Worm (Caenorhabditis elegans) whole organism, L4 larva: ENCODE data around the gene F33G12.6.

Experiments
- F37D6.2 ChIP-seq: sonication (generic microtip); optimal IDR thresholded peaks from 2 replicates; lab custom pipeline; 2016; ENCODE audit warnings: mild to moderate bottlenecking, missing genetic modification characterization, missing compliant biosample characterization
- F49E8.2 ChIP-seq: sonication (generic microtip); optimal IDR thresholded peaks from 2 replicates; lab custom pipeline; 2016; ENCODE audit warnings: missing compliant biosample characterization, mild to moderate bottlenecking, missing genetic modification characterization, borderline replicate concordance
- R02D3.7 ChIP-seq: fragments of 150-350 bp; sonication (generic microtip); optimal IDR thresholded peaks from 3 replicates; lab custom pipeline; 2014; ENCODE audit warnings: missing biosample characterization, missing genetic modification characterization
- T26A8.4 ChIP-seq: fragments of 200-800 bp; sonication (Bioruptor generic); IDR thresholded peaks from 2 replicates; pipeline ENCODE4 v1.3.6; 2022; ENCODE audit warnings: missing genetic modification characterization, missing compliant biosample characterization
- Y5F2A.4 ChIP-seq: fragments of 200-800 bp; sonication (Bioruptor generic); optimal IDR thresholded peaks from 2 replicates; lab custom pipeline; 2018; ENCODE audit warnings: mild to moderate bottlenecking, missing genetic modification characterization, missing compliant biosample characterization
- Y75B8A.6 ChIP-seq: fragments of 200-800 bp; sonication (Bioruptor generic); IDR thresholded peaks from 2 replicates; pipeline ENCODE4 v1.3.6; 2022; ENCODE audit warnings: missing genetic modification reagents, missing genetic modification characterization, missing compliant biosample characterization
- ZK337.2 ChIP-seq: fragments of 200-800 bp; sonication (Bioruptor generic); IDR thresholded peaks from 2 replicates; pipeline ENCODE4 v1.3.6; 2022; ENCODE audit warnings: missing genetic modification reagents, missing genetic modification characterization, missing compliant biosample characterization
- arid-1 ChIP-seq: fragments of 200-800 bp; sonication (Bioruptor generic); conservative IDR thresholded peaks from 2 replicates; pipeline ENCODE4 v1.3.6; 2022; ENCODE audit warnings: missing genetic modification reagents, missing genetic modification characterization, missing compliant biosample characterization
- ceh-20 ChIP-seq: fragments of 200-800 bp; sonication (Bioruptor generic); IDR thresholded peaks from 2 replicates; pipeline ENCODE4 v1.3.6; 2022; ENCODE audit warnings: missing genetic modification reagents, missing genetic modification characterization, missing compliant biosample characterization
- ceh-44 ChIP-seq: fragments of 200-800 bp; sonication (Bioruptor generic); IDR thresholded peaks from 2 replicates; pipeline ENCODE4 v1.3.6; 2022; ENCODE audit warnings: missing genetic modification reagents, missing genetic modification characterization, missing compliant biosample characterization
- ceh-62 ChIP-seq: sonication (generic microtip); optimal IDR thresholded peaks from 2 replicates; lab custom pipeline; 2017; ENCODE audit warnings: missing biosample characterization, missing genetic modification characterization
- ces-1 ChIP-seq: fragments of 150-350 bp; sonication (generic microtip); optimal IDR thresholded peaks from 4 replicates; lab custom pipeline; 2014; ENCODE audit warnings: missing biosample characterization, missing genetic modification reagents, missing genetic modification characterization
- daf-8 ChIP-seq: fragments of 200-800 bp; sonication (Bioruptor generic); IDR thresholded peaks from 2 replicates; pipeline ENCODE4 v1.3.6; 2022; ENCODE audit warnings: missing genetic modification characterization, missing compliant biosample characterization
- dpl-1 ChIP-seq: fragments of 150-350 bp; optimal IDR thresholded peaks from 2 replicates; lab custom pipeline; 2014; ENCODE audit warnings: missing biosample characterization, missing genetic modification reagents, missing genetic modification characterization
- dve-1 ChIP-seq: sonication (generic microtip); optimal IDR thresholded peaks from 2 replicates; lab custom pipeline; 2017; ENCODE audit warnings: antibody characterized with exemption, mild to moderate bottlenecking, missing genetic modification characterization, missing compliant biosample characterization; ENCODE audit not compliant: insufficient read depth
- fos-1 ChIP-seq: fragments of 150-350 bp; optimal IDR thresholded peaks from 2 replicates; lab custom pipeline; 2014; ENCODE audit warnings: missing biosample characterization, missing genetic modification characterization
- hif-1 ChIP-seq, 2 experiments: sonication (generic microtip); optimal IDR thresholded peaks; 2 replicates each; lab custom pipeline; 2016 to 2017; ENCODE audit warnings: missing compliant biosample characterization in 2 of 2, missing genetic modification characterization in 2 of 2, missing genetic modification reagents in 2 of 2, missing genotype in 2 of 2, mild to moderate bottlenecking in 1 of 2
- hlh-11 ChIP-seq: fragments of 200-800 bp; sonication (Bioruptor generic); optimal IDR thresholded peaks from 2 replicates; lab custom pipeline; 2018; ENCODE audit warnings: mild to moderate bottlenecking, missing genetic modification characterization, missing compliant biosample characterization
- hmg-1.1 ChIP-seq: fragments of 200-800 bp; sonication (Bioruptor generic); IDR thresholded peaks from 2 replicates; pipeline ENCODE4 v1.3.6; 2022; ENCODE audit warnings: missing genetic modification reagents, missing genetic modification characterization, missing compliant biosample characterization
- jun-1 ChIP-seq: fragments of 150-350 bp; optimal IDR thresholded peaks from 2 replicates; lab custom pipeline; 2014; ENCODE audit warnings: missing biosample characterization, missing genetic modification reagents, missing genetic modification characterization
- lim-7 ChIP-seq: fragments of 200-800 bp; sonication (Bioruptor generic); IDR thresholded peaks from 2 replicates; pipeline ENCODE4 v1.3.6; 2022; ENCODE audit warnings: missing genetic modification characterization, missing compliant biosample characterization
- lin-1 ChIP-seq: fragments of 200-800 bp; sonication (Bioruptor generic); IDR thresholded peaks from 2 replicates; pipeline ENCODE4 v1.3.6; 2022; ENCODE audit warnings: missing genetic modification reagents, missing genetic modification characterization, missing compliant biosample characterization
- lin-13 ChIP-seq: fragments of 150-350 bp; optimal IDR thresholded peaks from 2 replicates; lab custom pipeline; 2014; ENCODE audit warnings: missing biosample characterization, missing genetic modification reagents, missing genetic modification characterization
- lin-15B ChIP-seq: fragments of 150-350 bp; sonication (generic microtip); optimal IDR thresholded peaks from 3 replicates; lab custom pipeline; 2014; ENCODE audit warnings: missing biosample characterization, missing genetic modification characterization
- lin-39 ChIP-seq: fragments of 150-350 bp; optimal IDR thresholded peaks from 2 replicates; lab custom pipeline; 2014; ENCODE audit warnings: missing biosample characterization, missing genetic modification reagents, missing genetic modification characterization
- lir-3 ChIP-seq: sonication (generic microtip); optimal IDR thresholded peaks from 2 replicates; lab custom pipeline; 2016; ENCODE audit warnings: mild to moderate bottlenecking, missing genetic modification characterization, missing compliant biosample characterization
- madf-9 ChIP-seq: fragments of 200-800 bp; sonication (Bioruptor generic); conservative IDR thresholded peaks from 2 replicates; pipeline ENCODE4 v1.3.6; 2022; ENCODE audit warnings: missing genetic modification reagents, missing genetic modification characterization, missing compliant biosample characterization
- mdt-29 ChIP-seq: fragments of 200-800 bp; sonication (Bioruptor generic); IDR thresholded peaks from 2 replicates; pipeline ENCODE4 v1.3.6; 2022; ENCODE audit warnings: missing genetic modification reagents, missing genetic modification characterization, missing compliant biosample characterization
- mep-1 ChIP-seq: fragments of 150-350 bp; sonication (generic microtip); optimal IDR thresholded peaks from 3 replicates; lab custom pipeline; 2014; ENCODE audit warnings: missing biosample characterization, missing genetic modification characterization
- mxl-2 ChIP-seq: fragments of 200-800 bp; sonication (Bioruptor generic); conservative IDR thresholded peaks from 2 replicates; pipeline ENCODE4 v1.3.6; 2022; ENCODE audit warnings: missing genetic modification reagents, missing genetic modification characterization, missing compliant biosample characterization
- nhr-10 ChIP-seq: fragments of 150-350 bp; optimal IDR thresholded peaks from 2 replicates; lab custom pipeline; 2014; ENCODE audit warnings: missing biosample characterization, missing genetic modification characterization
- nhr-11 ChIP-seq: fragments of 150-350 bp; optimal IDR thresholded peaks from 2 replicates; lab custom pipeline; 2014; ENCODE audit warnings: missing biosample characterization, missing genetic modification characterization
- nhr-111 ChIP-seq: fragments of 200-800 bp; sonication (Bioruptor generic); optimal IDR thresholded peaks from 2 replicates; lab custom pipeline; 2018; ENCODE audit warnings: mild to moderate bottlenecking, missing genetic modification characterization, missing compliant biosample characterization
- nhr-25 ChIP-seq: sonication (generic microtip); optimal IDR thresholded peaks from 2 replicates; lab custom pipeline; 2017; ENCODE audit warnings: missing genetic modification characterization, mild to moderate bottlenecking, missing compliant biosample characterization, antibody characterized with exemption, moderate library complexity, borderline replicate concordance; ENCODE audit not compliant: insufficient read depth
- nhr-41 ChIP-seq: fragments of 200-800 bp; sonication (Bioruptor generic); IDR thresholded peaks from 2 replicates; pipeline ENCODE4 v1.3.6; 2022; ENCODE audit warnings: missing genetic modification reagents, missing genetic modification characterization, missing compliant biosample characterization
- nhr-42 ChIP-seq: fragments of 200-800 bp; sonication (Bioruptor generic); IDR thresholded peaks from 2 replicates; pipeline ENCODE4 v1.3.6; 2022; ENCODE audit warnings: missing genetic modification characterization, missing compliant biosample characterization
- nhr-76 ChIP-seq: fragments of 150-350 bp; optimal IDR thresholded peaks from 2 replicates; lab custom pipeline; 2014; ENCODE audit warnings: missing biosample characterization, missing genetic modification characterization
- nhr-77 ChIP-seq: fragments of 150-350 bp; optimal IDR thresholded peaks from 2 replicates; lab custom pipeline; 2014; ENCODE audit warnings: missing biosample characterization, missing genetic modification characterization
- pha-4 ChIP-seq, 2 experiments: fragments of 150-350 bp in 1 of 2; fragments of 200-800 bp in 1 of 2; sonication (Bioruptor generic) in 1 of 2; IDR thresholded peaks in 1 of 2; optimal IDR thresholded peaks in 1 of 2; 2 replicates each; pipeline versions ENCODE4 v1.3.6 to Lab custom; 2014 to 2022; ENCODE audit warnings: missing genetic modification characterization in 2 of 2, missing genetic modification reagents in 2 of 2, missing biosample characterization in 1 of 2, missing compliant biosample characterization in 1 of 2
- saeg-2 ChIP-seq: fragments of 200-800 bp; sonication (Bioruptor generic); IDR thresholded peaks from 2 replicates; pipeline ENCODE4 v1.3.6; 2022; ENCODE audit warnings: missing genetic modification reagents, missing genetic modification characterization, missing compliant biosample characterization
- sdz-12 ChIP-seq: fragments of 200-800 bp; sonication (Bioruptor generic); optimal IDR thresholded peaks from 2 replicates; lab custom pipeline; 2018; ENCODE audit warnings: mild to moderate bottlenecking, missing genetic modification characterization, missing compliant biosample characterization
- skn-1 ChIP-seq: fragments of 150-350 bp; optimal IDR thresholded peaks from 2 replicates; lab custom pipeline; 2014; ENCODE audit warnings: missing biosample characterization, missing genetic modification characterization
- spr-1 ChIP-seq: sonication (generic microtip); optimal IDR thresholded peaks from 2 replicates; lab custom pipeline; 2016; ENCODE audit warnings: mild to moderate bottlenecking, missing genetic modification characterization, missing compliant biosample characterization
- spr-3 ChIP-seq: fragments of 200-800 bp; sonication (Bioruptor generic); optimal IDR thresholded peaks from 2 replicates; lab custom pipeline; 2018; ENCODE audit warnings: mild to moderate bottlenecking, missing genetic modification characterization, missing compliant biosample characterization
- tag-97 ChIP-seq: fragments of 200-800 bp; sonication (Bioruptor generic); IDR thresholded peaks from 2 replicates; pipeline ENCODE4 v1.3.6; 2022; ENCODE audit warnings: missing genetic modification characterization, missing compliant biosample characterization
- unc-130 ChIP-seq: sonication (generic microtip); optimal IDR thresholded peaks from 2 replicates; lab custom pipeline; 2016; ENCODE audit warnings: missing genetic modification reagents, missing genetic modification characterization, missing compliant biosample characterization
- unc-39 ChIP-seq: sonication (generic microtip); optimal IDR thresholded peaks from 2 replicates; lab custom pipeline; 2017; ENCODE audit warnings: missing biosample characterization, missing genetic modification characterization
- vab-7 ChIP-seq: fragments of 200-800 bp; sonication (Bioruptor generic); IDR thresholded peaks from 2 replicates; pipeline ENCODE4 v1.3.6; 2022; ENCODE audit warnings: missing genetic modification reagents, missing genetic modification characterization, missing compliant biosample characterization
- zfp-3 ChIP-seq: fragments of 200-800 bp; sonication (Bioruptor generic); conservative IDR thresholded peaks from 2 replicates; pipeline ENCODE4 v1.3.6; 2022; ENCODE audit warnings: missing genetic modification reagents, missing genetic modification characterization, missing compliant biosample characterization
- zip-11 ChIP-seq: fragments of 200-800 bp; sonication (Bioruptor generic); IDR thresholded peaks from 2 replicates; pipeline ENCODE4 v1.3.6; 2022; ENCODE audit warnings: missing genetic modification characterization, missing compliant biosample characterization
- ztf-7 ChIP-seq: fragments of 150-350 bp; optimal IDR thresholded peaks from 2 replicates; lab custom pipeline; 2014; ENCODE audit warnings: missing biosample characterization, missing genetic modification characterization

Gene F33G12.6

ce11 chrII:5061794-5062368 is 12.2 kb downstream of the F33G12.6 start, which contains the start of gene smc-5 (continued):
- TF ChIP-seq ceh-20 (GFP tag; lab: Robert Waterston, UW) (no peak), spr-1 (tag; lab: Kevin White, UChicago) (no peak), F49E8.2 (tag; lab: Kevin White, UChicago) (no peak), R02D3.7 (tag; lab: Kevin White, UChicago) (no peak), lin-1 (GFP tag; lab: Robert Waterston, UW) (no peak), jun-1 (tag; lab: Kevin White, UChicago) (no peak), dpl-1 (GFP tag; lab: Kevin White, UChicago) (peak; percentile 84), mdt-29 (GFP tag; lab: Robert Waterston, UW) (no peak), lir-3 (tag; lab: Kevin White, UChicago) (no peak), nhr-76 (tag; lab: Kevin White, UChicago) (no peak), spr-3 (no peak), unc-130 (GFP tag; lab: Kevin White, UChicago) (peak; percentile 82), ztf-7 (tag; lab: Kevin White, UChicago) (no peak), lin-13 (GFP tag; lab: Kevin White, UChicago) (no peak), daf-8 (GFP tag; lab: Robert Waterston, UW) (no peak), ceh-62 (tag; lab: Kevin White, UChicago) (no peak), nhr-77 (tag; lab: Kevin White, UChicago) (peak; percentile 83), saeg-2 (no peak), zfp-3 (GFP tag; lab: Robert Waterston, UW) (no peak), lin-39 (tag; lab: Kevin White, UChicago) (no peak), skn-1 (no peak), T26A8.4 (GFP tag; lab: Robert Waterston, UW) (no peak), hlh-11 (tag; lab: Kevin White, UChicago) (no peak), nhr-10 (no peak), nhr-41 (GFP tag; lab: Robert Waterston, UW) (no peak), F37D6.2 (tag; lab: Kevin White, UChicago) (peak; percentile 11), ceh-44 (GFP tag; lab: Robert Waterston, UW) (no peak), Y75B8A.6 (GFP tag; lab: Robert Waterston, UW) (no peak), fos-1 (no peak), nhr-42 (GFP tag; lab: Robert Waterston, UW) (no peak), zip-11 (GFP tag; lab: Robert Waterston, UW) (no peak), dve-1 (tag; lab: Kevin White, UChicago) (no peak), tag-97 (GFP tag; lab: Robert Waterston, UW) (no peak), hmg-1.1 (GFP tag; lab: Robert Waterston, UW) (peak; percentile 47; the same call in 1 of the 2 replicates), hif-1 (tag; optimal IDR thresholded peaks at IDR 0.05; lab: Kevin White, UChicago) (peak in 1 of 2 experiments; percentile 72), ZK337.2 (GFP tag; lab: Robert Waterston, UW) (no peak), sdz-12 (no peak), lim-7 (GFP tag; lab: Robert Waterston, UW) (no peak), nhr-11 (no peak), lin-15B (tag; lab: Kevin White, UChicago) (no peak), nhr-25 (tag; lab: Kevin White, UChicago) (peak; percentile 28), ces-1 (GFP tag; lab: Kevin White, UChicago) (no peak), mep-1 (tag; lab: Kevin White, UChicago) (no peak), unc-39 (tag; lab: Kevin White, UChicago) (no peak), pha-4 (GFP tag; IDR thresholded peaks at IDR 0.05; lab: Robert Waterston, UW) (no peak), pha-4 (tag; optimal IDR thresholded peaks at IDR 0.05; lab: Kevin White, UChicago) (peak; percentile 10), Y5F2A.4 (GFP tag; lab: Kevin White, UChicago) (no peak), madf-9 (GFP tag; lab: Robert Waterston, UW) (no peak), mxl-2 (GFP tag; lab: Robert Waterston, UW) (no peak), arid-1 (GFP tag; lab: Robert Waterston, UW) (no peak), vab-7 (GFP tag; lab: Robert Waterston, UW) (peak; percentile 47; the same call in 1 of the 2 replicates), nhr-111 (no peak)
